Fruit fly (Drosophila melanogaster): ENCODE data around the gene Hel89B.
A peak's percentile ranks its signal among the peaks of the same experiment; 100 is the strongest.

Gene Hel89B

dm6 chr3R:15983541-15984229, 10.6 kb downstream of the Hel89B start:
- no peak for TF ChIP-seq pfk (GFP tag; optimal IDR thresholded peaks at IDR 0.05)
- no peak for TF ChIP-seq aop (GFP tag; IDR thresholded peaks at IDR 0.05)
- peak; percentile 65 for TF ChIP-seq CG7271 (tag; optimal IDR thresholded peaks at IDR 0.05)
- TF ChIP-seq CG2678 (tag; optimal IDR thresholded peaks at IDR 0.05): peak; percentile 55
- TF ChIP-seq klu (GFP tag; IDR thresholded peaks at IDR 0.05): no peak
- TF ChIP-seq CG1603 (tag; optimal IDR thresholded peaks at IDR 0.05): peak; percentile 71
- peak; percentile 73 for TF ChIP-seq CG6813 (GFP tag; optimal IDR thresholded peaks at IDR 0.05)
- no peak for TF ChIP-seq schlank (tag; optimal IDR thresholded peaks at IDR 0.05)
- peak; percentile 65 for TF ChIP-seq Xrp1 (GFP tag; IDR thresholded peaks at IDR 0.05)
- TF ChIP-seq chn (GFP tag; optimal IDR thresholded peaks at IDR 0.05): no peak
- TF ChIP-seq CG12391 (tag; optimal IDR thresholded peaks at IDR 0.05): peak; percentile 52
- TF ChIP-seq Atf3 (GFP tag; optimal IDR thresholded peaks at IDR 0.05): no peak
- peak; percentile 11 for TF ChIP-seq Fer3 (tag; optimal IDR thresholded peaks at IDR 0.05)
- TF ChIP-seq CG6175 (GFP tag; IDR thresholded peaks at IDR 0.05): no peak
- no peak for TF ChIP-seq hbn (GFP tag; IDR thresholded peaks at IDR 0.05; ENCODE audit: partially characterized antibody)
- TF ChIP-seq CrebB (tag; optimal IDR thresholded peaks at IDR 0.05): peak; percentile 22
- TF ChIP-seq CG3407 (GFP tag; optimal IDR thresholded peaks at IDR 0.05): peak; percentile 67
- TF ChIP-seq CG4360 (GFP tag; IDR thresholded peaks at IDR 0.05): 0 out of 2 replicates have a peak, but pooled peaks have one; percentile 15
- TF ChIP-seq sc (optimal IDR thresholded peaks at IDR 0.05): no peak
- peak; percentile 16 for TF ChIP-seq sc (GFP tag; optimal IDR thresholded peaks at IDR 0.05)
- peak; percentile 21 for TF ChIP-seq oc (tag; optimal IDR thresholded peaks at IDR 0.05)
- TF ChIP-seq sna (GFP tag; IDR thresholded peaks at IDR 0.05; ENCODE audit: partially characterized antibody): no peak
- no peak for TF ChIP-seq CG8478 (optimal IDR thresholded peaks at IDR 0.05)
- peak; percentile 47 for TF ChIP-seq Sox100B (GFP tag; optimal IDR thresholded peaks at IDR 0.05)
- peak; percentile 79 for TF ChIP-seq CG15696 (tag; optimal IDR thresholded peaks at IDR 0.05)
- no peak for TF ChIP-seq CG1792 (GFP tag; optimal IDR thresholded peaks at IDR 0.05)
- TF ChIP-seq org-1 (GFP tag; optimal IDR thresholded peaks at IDR 0.05): peak; percentile 3
- peak in 1 of 2 experiments; percentile 9 for TF ChIP-seq Pdp1 (GFP tag; optimal IDR thresholded peaks at IDR 0.05)
- TF ChIP-seq gcm (GFP tag; optimal IDR thresholded peaks at IDR 0.05): peak; percentile 49
- peak; percentile 10 for TF ChIP-seq CG4707 (GFP tag; optimal IDR thresholded peaks at IDR 0.05)
- TF ChIP-seq CG11696 (GFP tag; IDR thresholded peaks at IDR 0.05): no peak
- peak; percentile 30 for TF ChIP-seq TFAM (GFP tag; optimal IDR thresholded peaks at IDR 0.05)
- no peak for TF ChIP-seq psq (GFP tag; optimal IDR thresholded peaks at IDR 0.05)
- peak; percentile 25 for TF ChIP-seq HHEX (GFP tag; optimal IDR thresholded peaks at IDR 0.05)
- TF ChIP-seq CG2875 (GFP tag; optimal IDR thresholded peaks at IDR 0.05): peak; percentile 54
- TF ChIP-seq CG12769 (tag; optimal IDR thresholded peaks at IDR 0.05): peak; percentile 2
- peak; percentile 38 for TF ChIP-seq kni (GFP tag; optimal IDR thresholded peaks at IDR 0.05)
- TF ChIP-seq PHDP (tag; optimal IDR thresholded peaks at IDR 0.05): peak; percentile 73
- peak; percentile 43 for TF ChIP-seq CoRest (tag; optimal IDR thresholded peaks at IDR 0.05)
- peak; percentile 30 for TF ChIP-seq CG17829 (tag; optimal IDR thresholded peaks at IDR 0.05)
- TF ChIP-seq CG12071 (GFP tag; optimal IDR thresholded peaks at IDR 0.05): peak; percentile 19
- peak; percentile 85 for TF ChIP-seq sens (GFP tag)
- TF ChIP-seq dmrt11E (tag; optimal IDR thresholded peaks at IDR 0.05): peak; percentile 67
- TF ChIP-seq trem (tag; optimal IDR thresholded peaks at IDR 0.05): peak; percentile 51
- no peak for TF ChIP-seq row (GFP tag; IDR thresholded peaks at IDR 0.05)
- no peak for TF ChIP-seq bowl (GFP tag; IDR thresholded peaks at IDR 0.05)
- peak; percentile 25; the same call in 1 of the 2 replicates for TF ChIP-seq E2f2 (GFP tag; IDR thresholded peaks at IDR 0.05)
- TF ChIP-seq CG10267 (tag; optimal IDR thresholded peaks at IDR 0.05): peak; percentile 35
- TF ChIP-seq grn (GFP tag; optimal IDR thresholded peaks at IDR 0.05): peak; percentile 49
